Worm (Caenorhabditis elegans): ENCODE measurements around the gene myo-2.
A peak's percentile ranks its signal among the peaks of the same experiment; 100 is the strongest.

Gene myo-2

DNA sequence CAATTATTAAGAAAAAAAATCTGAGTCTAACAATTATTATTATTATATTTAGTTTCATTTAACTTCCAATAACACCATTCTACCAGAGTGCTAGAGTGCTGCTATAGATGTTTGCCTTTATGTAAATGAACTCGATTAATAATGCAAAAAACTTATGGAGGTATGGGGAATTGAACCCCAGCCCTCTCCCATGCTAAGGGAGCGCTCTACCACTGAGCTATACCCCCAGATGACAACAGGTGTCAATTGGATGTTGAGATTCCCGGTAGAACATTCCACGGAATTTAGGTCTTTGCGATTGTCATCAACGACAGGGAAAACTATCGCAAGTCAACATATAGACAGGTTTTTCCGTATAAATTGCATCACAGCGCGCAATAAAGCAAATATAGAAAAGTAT lies 9.8 kb upstream of the myo-2 start:
- TF ChIP-seq fkh-3 (tag; optimal IDR thresholded peaks at IDR 0.05): peak; percentile 83
- no peak for TF ChIP-seq egrh-3 (GFP tag; IDR thresholded peaks at IDR 0.05)
- TF ChIP-seq mcd-1 (GFP tag; IDR thresholded peaks at IDR 0.05): 0 out of 2 replicates have a peak, but pooled peaks have one; percentile 56
- no peak for TF ChIP-seq hrde-1 (tag; optimal IDR thresholded peaks at IDR 0.05; ENCODE audit: borderline replicate concordance)
- TF ChIP-seq F57A8.1 (GFP tag; optimal IDR thresholded peaks at IDR 0.05): no peak
- no peak for TF ChIP-seq Y67H2A.10 (GFP tag; conservative IDR thresholded peaks at IDR 0.05)
- TF ChIP-seq aptf-2 (GFP tag; conservative IDR thresholded peaks at IDR 0.05): no peak
- TF ChIP-seq egl-44 (GFP tag; IDR thresholded peaks at IDR 0.05): peak; percentile 97
- peak; percentile 62 for TF ChIP-seq ztf-18 (tag; optimal IDR thresholded peaks at IDR 0.05)
- TF ChIP-seq T26A5.8 (tag; optimal IDR thresholded peaks at IDR 0.05): peak; percentile 26
- no peak for TF ChIP-seq madf-3 (GFP tag; IDR thresholded peaks at IDR 0.05)
- TF ChIP-seq hmg-20 (GFP tag; IDR thresholded peaks at IDR 0.05): 0 out of 2 replicates have a peak, but pooled peaks have one; percentile 39
- peak; percentile 46 for TF ChIP-seq lsy-27 (tag; optimal IDR thresholded peaks at IDR 0.05; ENCODE audit: borderline replicate concordance, insufficient read depth)
- TF ChIP-seq F39B2.1 (GFP tag; IDR thresholded peaks at IDR 0.05): no peak
- no peak for TF ChIP-seq unc-62 (GFP tag; optimal IDR thresholded peaks at IDR 0.05)
- peak; percentile 71; the same call in 1 of the 2 replicates for TF ChIP-seq cebp-2 (GFP tag; IDR thresholded peaks at IDR 0.05)
- TF ChIP-seq rec-8 (tag; optimal IDR thresholded peaks at IDR 0.05): peak; percentile 21 to 64
- TF ChIP-seq snpc-3.4 (tag; optimal IDR thresholded peaks at IDR 0.05): peak; percentile 70
- TF ChIP-seq attf-6 (GFP tag; IDR thresholded peaks at IDR 0.05): peak; percentile 45; the same call in 1 of the 2 replicates
- TF ChIP-seq cebp-1 (GFP tag; IDR thresholded peaks at IDR 0.05): 0 out of 2 replicates have a peak, but pooled peaks have one; percentile 33
- no peak for TF ChIP-seq cebp-1 (tag; optimal IDR thresholded peaks at IDR 0.05)
- peak; percentile 49; the same call in 1 of the 2 replicates for TF ChIP-seq dox-1 (GFP tag; IDR thresholded peaks at IDR 0.05)
- no peak for TF ChIP-seq F33H1.4 (GFP tag; IDR thresholded peaks at IDR 0.05)
- TF ChIP-seq zfh-2 (GFP tag; conservative IDR thresholded peaks at IDR 0.05): no peak
- peak; percentile 87 for TF ChIP-seq die-1 (tag; optimal IDR thresholded peaks at IDR 0.05)
- TF ChIP-seq hsf-1 (GFP tag; IDR thresholded peaks at IDR 0.05): peak; percentile 43; the same call in 1 of the 2 replicates
- 0 out of 2 replicates have a peak, but pooled peaks have one; percentile 37 for TF ChIP-seq Y79H2A.3 (GFP tag; conservative IDR thresholded peaks at IDR 0.05)
- TF ChIP-seq lin-26 (GFP tag; IDR thresholded peaks at IDR 0.05): peak; percentile 91
- TF ChIP-seq F23B12.7 (tag; optimal IDR thresholded peaks at IDR 0.05; ENCODE audit: insufficient read depth): peak; percentile 83
- TF ChIP-seq lin-40 (tag; optimal IDR thresholded peaks at IDR 0.05): no peak
- peak; percentile 29 for TF ChIP-seq ztf-26 (tag; optimal IDR thresholded peaks at IDR 0.05)
- TF ChIP-seq let-607 (tag; optimal IDR thresholded peaks at IDR 0.05): peak in 1 of 2 experiments; percentile 39
- TF ChIP-seq hmg-1.2 (GFP tag; IDR thresholded peaks at IDR 0.05): peak; percentile 73
- no peak for TF ChIP-seq ama-1 (optimal IDR thresholded peaks at IDR 0.05)
- peak in 1 of 2 experiments; percentile 29 for TF ChIP-seq ama-1 (GFP tag; optimal IDR thresholded peaks at IDR 0.05)
- peak; percentile 96 for TF ChIP-seq him-1 (tag; optimal IDR thresholded peaks at IDR 0.05)
- peak; percentile 8 for TF ChIP-seq somi-1 (GFP tag; optimal IDR thresholded peaks at IDR 0.05)
- peak; percentile 59 for TF ChIP-seq sptf-2 (GFP tag; optimal IDR thresholded peaks at IDR 0.05)
- TF ChIP-seq mes-4 (tag; optimal IDR thresholded peaks at IDR 0.05): peak; percentile 51
- TF ChIP-seq ZK185.1 (tag; optimal IDR thresholded peaks at IDR 0.05; ENCODE audit: poor library complexity, severe bottlenecking): peak; percentile 78
- TF ChIP-seq K12H6.12 (tag; optimal IDR thresholded peaks at IDR 0.05): peak; percentile 37
- TF ChIP-seq rpc-1 (optimal IDR thresholded peaks at IDR 0.05): peak; percentile 90
- peak; percentile 95 for TF ChIP-seq rpc-1 (tag; optimal IDR thresholded peaks at IDR 0.05)
- TF ChIP-seq hlh-26 (GFP tag; conservative IDR thresholded peaks at IDR 0.05): no peak
- peak; percentile 30 for TF ChIP-seq nhr-80 (tag; optimal IDR thresholded peaks at IDR 0.05)
- TF ChIP-seq snpc-1.3 (tag; optimal IDR thresholded peaks at IDR 0.05; ENCODE audit: insufficient read depth): peak; percentile 78
- TF ChIP-seq nhr-120 (GFP tag; IDR thresholded peaks at IDR 0.05): peak; percentile 64; the same call in 1 of the 2 replicates
- no peak for TF ChIP-seq tlf-1 (GFP tag; optimal IDR thresholded peaks at IDR 0.05)

Measured in whole organism, young adult.